Fruit fly (Drosophila melanogaster) whole organism, embryonic: Measurements from ENCODE around the gene Klp64D.

Source experiments
- Aef1 ChIP-seq: fragments of 200-800 bp; sonication (Bioruptor generic); IDR thresholded peaks from 3 replicates; pipeline ENCODE4 v1.3.6; 2022; ENCODE audit warnings: missing biosample characterization, missing genetic modification characterization
- CG10267 ChIP-seq: fragments of 200-800 bp; sonication (Bioruptor generic); optimal IDR thresholded peaks from 2 replicates; lab custom pipeline; 2018; ENCODE audit warnings: missing biosample characterization, mild to moderate bottlenecking, missing genetic modification characterization, moderate library complexity
- CG10321 ChIP-seq: fragments of 200-800 bp; sonication (Bioruptor generic); IDR thresholded peaks from 2 replicates; pipeline ENCODE4 v1.3.6; 2022; ENCODE audit warnings: missing biosample characterization, missing genetic modification characterization
- CG12155 ChIP-seq: fragments of 200-800 bp; sonication (Bioruptor generic); optimal IDR thresholded peaks from 3 replicates; lab custom pipeline; 2016; ENCODE audit warnings: missing biosample characterization, missing genetic modification characterization
- CG12659 ChIP-seq: fragments of 200-800 bp; sonication (Bioruptor generic); optimal IDR thresholded peaks from 3 replicates; lab custom pipeline; 2017; ENCODE audit warnings: mild to moderate bottlenecking, missing biosample characterization, missing genetic modification reagents, missing genetic modification characterization
- CG12942 ChIP-seq: fragments of 200-800 bp; sonication (Bioruptor generic); optimal IDR thresholded peaks from 3 replicates; lab custom pipeline; 2016; ENCODE audit warnings: missing biosample characterization, missing genetic modification characterization
- CG15269 ChIP-seq: fragments of 200-800 bp; sonication (Bioruptor generic); optimal IDR thresholded peaks from 2 replicates; lab custom pipeline; 2018; ENCODE audit warnings: missing biosample characterization, mild to moderate bottlenecking, missing genetic modification characterization, moderate library complexity
- CG16813 ChIP-seq: fragments of 200-800 bp; sonication (Bioruptor generic); IDR thresholded peaks from 3 replicates; pipeline ENCODE4 v1.3.6; 2022; ENCODE audit warnings: missing biosample characterization, missing genetic modification characterization; ENCODE audit not compliant: partially characterized antibody
- CG16863 ChIP-seq: fragments of 200-800 bp; sonication (Bioruptor generic); optimal IDR thresholded peaks from 3 replicates; lab custom pipeline; 2016; ENCODE audit warnings: missing biosample characterization, missing genetic modification characterization
- CG17328 ChIP-seq: fragments of 200-800 bp; sonication (Bioruptor generic); IDR thresholded peaks from 2 replicates; pipeline ENCODE4 v1.3.6; 2022; ENCODE audit warnings: missing biosample characterization, missing genetic modification characterization
- CG17359 ChIP-seq: fragments of 200-800 bp; sonication (Bioruptor generic); optimal IDR thresholded peaks from 3 replicates; lab custom pipeline; 2018; ENCODE audit warnings: missing biosample characterization, mild to moderate bottlenecking, missing genetic modification characterization, moderate library complexity
- CG17802 ChIP-seq: fragments of 200-800 bp; sonication (Bioruptor generic); optimal IDR thresholded peaks from 2 replicates; lab custom pipeline; 2018; ENCODE audit warnings: missing biosample characterization, mild to moderate bottlenecking, missing genetic modification characterization, moderate library complexity
- CG2116 ChIP-seq: fragments of 200-800 bp; sonication (Bioruptor generic); optimal IDR thresholded peaks from 3 replicates; lab custom pipeline; 2018; ENCODE audit warnings: missing biosample characterization, mild to moderate bottlenecking, missing genetic modification characterization
- CG2202 ChIP-seq: fragments of 200-800 bp; sonication (Bioruptor generic); optimal IDR thresholded peaks from 2 replicates; lab custom pipeline; 2018; ENCODE audit warnings: missing biosample characterization, mild to moderate bottlenecking, missing genetic modification characterization
- CG3838 ChIP-seq: fragments of 200-800 bp; sonication (Bioruptor generic); optimal IDR thresholded peaks from 3 replicates; lab custom pipeline; 2016; ENCODE audit warnings: missing biosample characterization, missing genetic modification characterization
- CG3995 ChIP-seq: fragments of 200-800 bp; sonication (Bioruptor generic); optimal IDR thresholded peaks from 3 replicates; lab custom pipeline; 2016; ENCODE audit warnings: missing biosample characterization, missing genetic modification characterization
- CG8765 ChIP-seq: fragments of 200-800 bp; sonication (Bioruptor generic); IDR thresholded peaks from 2 replicates; pipeline ENCODE4 v1.3.6; 2022; ENCODE audit warnings: missing biosample characterization, missing genetic modification characterization
- CG8924 ChIP-seq: fragments of 200-800 bp; optimal IDR thresholded peaks from 3 replicates; lab custom pipeline; 2019; ENCODE audit warnings: missing biosample characterization, mild to moderate bottlenecking, missing genetic modification characterization, moderate library complexity
- Doc2 ChIP-seq: fragments of 200-800 bp; sonication (Bioruptor generic); IDR thresholded peaks from 2 replicates; pipeline ENCODE4 v1.3.6; 2022; ENCODE audit warnings: missing biosample characterization, missing genetic modification characterization
- Eip74EF ChIP-seq, 2 experiments: fragments of 200-800 bp in 1 of 2; fragments of >200 bp in 1 of 2; sonication (Bioruptor generic) in 1 of 2; optimal IDR thresholded peaks; 2 replicates each; lab custom pipeline; 2017 to 2019; ENCODE audit warnings: missing biosample characterization in 2 of 2, missing genetic modification characterization in 2 of 2, mild to moderate bottlenecking in 1 of 2, moderate library complexity in 1 of 2
- H2.0 ChIP-seq: fragments of 200-800 bp; sonication (Bioruptor generic); IDR thresholded peaks from 2 replicates; pipeline ENCODE4 v1.3.6; 2022; ENCODE audit warnings: missing biosample characterization, missing genetic modification characterization
- Jarid2 ChIP-seq: fragments of 200-800 bp; sonication (Bioruptor generic); optimal IDR thresholded peaks from 3 replicates; lab custom pipeline; 2017; ENCODE audit warnings: mild to moderate bottlenecking, missing biosample characterization, missing genetic modification reagents, missing genetic modification characterization
- MESR4 ChIP-seq: fragments of 200-800 bp; sonication (Bioruptor generic); optimal IDR thresholded peaks from 2 replicates; lab custom pipeline; 2018; ENCODE audit warnings: missing biosample characterization, mild to moderate bottlenecking, missing genetic modification characterization, moderate library complexity
- Spps ChIP-seq: fragments of 200-800 bp; sonication (Bioruptor generic); optimal IDR thresholded peaks from 2 replicates; lab custom pipeline; 2018; ENCODE audit warnings: missing biosample characterization, mild to moderate bottlenecking, missing genetic modification characterization
- Sry-β ChIP-seq: fragments of 200-800 bp; sonication (Bioruptor generic); optimal IDR thresholded peaks from 2 replicates; lab custom pipeline; 2018; ENCODE audit warnings: missing biosample characterization, mild to moderate bottlenecking, missing genetic modification characterization, moderate library complexity
- Stat92E ChIP-seq, 3 experiments: fragments of >200 bp in 2 of 3; fragments of 200-800 bp in 1 of 3; sonication (Bioruptor generic) in 1 of 3; optimal IDR thresholded peaks; 2 replicates each; lab custom pipeline; 2017 to 2019; ENCODE audit warnings: missing biosample characterization in 3 of 3, missing genetic modification characterization in 3 of 3, mild to moderate bottlenecking in 1 of 3, moderate library complexity in 1 of 3
- TFAM ChIP-seq: fragments of 200-800 bp; sonication (Bioruptor generic); optimal IDR thresholded peaks from 2 replicates; lab custom pipeline; 2017; ENCODE audit warnings: missing biosample characterization, missing genetic modification characterization, inconsistent platforms
- ab ChIP-seq: fragments of 200-800 bp; sonication (Bioruptor generic); optimal IDR thresholded peaks from 2 replicates; lab custom pipeline; 2016; ENCODE audit warnings: missing biosample characterization, missing genetic modification characterization
- cwo ChIP-seq: fragments of 200-800 bp; sonication (Bioruptor generic); optimal IDR thresholded peaks from 3 replicates; lab custom pipeline; 2017; ENCODE audit warnings: missing biosample characterization, missing genetic modification characterization, mild to moderate bottlenecking, moderate library complexity, missing genetic modification reagents
- eve ChIP-seq, 2 experiments: fragments of >200 bp; optimal IDR thresholded peaks; 2 replicates each; lab custom pipeline; 2017; ENCODE audit warnings: missing biosample characterization in 2 of 2, missing genetic modification characterization in 2 of 2
- gfzf ChIP-seq: fragments of 200-800 bp; sonication (Bioruptor generic); optimal IDR thresholded peaks from 2 replicates; lab custom pipeline; 2016; ENCODE audit warnings: missing biosample characterization, mild to moderate bottlenecking, missing genetic modification characterization, moderate library complexity
- grau ChIP-seq: fragments of 200-800 bp; optimal IDR thresholded peaks from 3 replicates; lab custom pipeline; 2019; ENCODE audit warnings: missing biosample characterization, mild to moderate bottlenecking, missing genetic modification characterization, moderate library complexity
- klu ChIP-seq: fragments of 200-800 bp; sonication (Bioruptor generic); IDR thresholded peaks from 2 replicates; pipeline ENCODE4 v1.3.6; 2022; ENCODE audit warnings: missing biosample characterization, missing genetic modification characterization
- odd ChIP-seq: fragments of 200-800 bp; sonication (Bioruptor generic); optimal IDR thresholded peaks from 2 replicates; lab custom pipeline; 2017; ENCODE audit warnings: missing biosample characterization, mild to moderate bottlenecking, missing genetic modification characterization
- pfk ChIP-seq: fragments of 200-800 bp; sonication (Bioruptor generic); optimal IDR thresholded peaks from 2 replicates; lab custom pipeline; 2018; ENCODE audit warnings: missing biosample characterization, mild to moderate bottlenecking, missing genetic modification characterization, moderate library complexity
- phol ChIP-seq: fragments of 200-800 bp; sonication (Bioruptor generic); optimal IDR thresholded peaks from 3 replicates; lab custom pipeline; 2018; ENCODE audit warnings: missing biosample characterization, mild to moderate bottlenecking, missing genetic modification characterization, moderate library complexity
- pzg ChIP-seq: fragments of 200-800 bp; sonication (Bioruptor generic); optimal IDR thresholded peaks from 3 replicates; lab custom pipeline; 2018; ENCODE audit warnings: missing biosample characterization, mild to moderate bottlenecking, missing genetic modification characterization, moderate library complexity
- ranshi ChIP-seq: fragments of 200-800 bp; sonication (Bioruptor generic); IDR thresholded peaks from 2 replicates; pipeline ENCODE4 v1.3.6; 2022; ENCODE audit warnings: missing biosample characterization, missing genetic modification characterization
- sens-2 ChIP-seq: fragments of 200-800 bp; sonication (Bioruptor generic); IDR thresholded peaks from 2 replicates; pipeline ENCODE4 v1.3.6; 2022; ENCODE audit warnings: missing biosample characterization, missing genetic modification characterization
- ssp ChIP-seq: fragments of 200-800 bp; sonication (Bioruptor generic); IDR thresholded peaks from 2 replicates; pipeline ENCODE4 v1.3.6; 2022; ENCODE audit warnings: missing biosample characterization, missing genetic modification characterization
- tx ChIP-seq: fragments of 200-800 bp; sonication (Bioruptor generic); optimal IDR thresholded peaks from 2 replicates; lab custom pipeline; 2016; ENCODE audit warnings: missing biosample characterization, missing genetic modification characterization

The Klp64D gene

dm6 chr3L:5367744-5368507 is 8.7 kb upstream of the Klp64D start, which contains the start of gene Pfdn4 (continued):
- TF ChIP-seq CG10267 (tag; lab: Kevin White, UChicago) (peak; percentile 91), CG15269 (tag; lab: Kevin White, UChicago) (no peak), Eip74EF (GFP tag; optimal IDR thresholded peaks at IDR 0.05; lab: Kevin White, UChicago) (no peak), ab (no peak), CG8924 (tag; lab: Kevin White, UChicago) (peak; percentile 22), odd (GFP tag; lab: Kevin White, UChicago) (no peak), CG10321 (GFP tag; lab: Robert Waterston, UW) (no peak), CG16863 (GFP tag; lab: Kevin White, UChicago) (no peak), cwo (GFP tag; lab: Kevin White, UChicago) (no peak), CG3995 (GFP tag; lab: Kevin White, UChicago) (peak; percentile 87), grau (tag; lab: Kevin White, UChicago) (no peak), ssp (GFP tag; lab: Robert Waterston, UW) (no peak), CG12942 (GFP tag; lab: Kevin White, UChicago) (no peak), pfk (GFP tag; lab: Kevin White, UChicago) (no peak), CG2202 (no peak), CG17328 (GFP tag; lab: Robert Waterston, UW) (no peak), CG2116 (peak; percentile 38), MESR4 (peak; percentile 76), Stat92E (GFP tag; optimal IDR thresholded peaks at IDR 0.05; lab: Kevin White, UChicago) (no peak), pzg (GFP tag; lab: Kevin White, UChicago) (peak; percentile 29), klu (no peak), CG12659 (GFP tag; lab: Kevin White, UChicago) (peak; percentile 40), Sry-β (GFP tag; lab: Kevin White, UChicago) (peak; percentile 61), sens-2 (GFP tag; lab: Robert Waterston, UW) (no peak), phol (tag; lab: Kevin White, UChicago) (peak; percentile 4), gfzf (GFP tag; lab: Kevin White, UChicago) (peak; percentile 50), CG8765 (no peak), TFAM (GFP tag; lab: Kevin White, UChicago) (no peak), CG17802 (tag; lab: Kevin White, UChicago) (no peak), CG16813 (GFP tag; lab: Robert Waterston, UW) (peak; percentile 25; the same call in 1 of the 3 replicates), CG12155 (GFP tag; lab: Kevin White, UChicago) (no peak), Aef1 (no peak), Doc2 (GFP tag; lab: Robert Waterston, UW) (no peak), Jarid2 (GFP tag; lab: Kevin White, UChicago) (no peak), Spps (tag; lab: Kevin White, UChicago) (no peak), ranshi (GFP tag; lab: Robert Waterston, UW) (no peak), CG17359 (tag; lab: Kevin White, UChicago) (no peak), H2.0 (GFP tag; lab: Robert Waterston, UW) (no peak), tx (GFP tag; lab: Kevin White, UChicago) (no peak), CG3838 (GFP tag; lab: Kevin White, UChicago) (no peak), eve (GFP tag; optimal IDR thresholded peaks at IDR 0.05; lab: Kevin White, UChicago) (no peak)
